Fruit fly (Drosophila melanogaster) whole organism, prepupa: Measurements from ENCODE around the gene AdoR.

ENCODE experiments used
- Blimp-1 ChIP-seq: fragments of 200-800 bp; sonication (Bioruptor generic); optimal IDR thresholded peaks from 3 replicates; lab custom pipeline; 2017; ENCODE audit warnings: missing biosample characterization, missing genetic modification characterization, mild to moderate bottlenecking, moderate library complexity, missing genetic modification reagents
- CG10631 ChIP-seq: fragments of 200-800 bp; sonication (Bioruptor generic); optimal IDR thresholded peaks from 2 replicates; lab custom pipeline; 2016; ENCODE audit warnings: missing biosample characterization, missing genetic modification characterization
- CG1621 ChIP-seq: fragments of 200-800 bp; sonication (Bioruptor generic); optimal IDR thresholded peaks from 3 replicates; lab custom pipeline; 2018; ENCODE audit warnings: missing biosample characterization, mild to moderate bottlenecking, missing genetic modification characterization
- CG3032 ChIP-seq: fragments of 200-800 bp; optimal IDR thresholded peaks from 2 replicates; lab custom pipeline; 2019; ENCODE audit warnings: missing biosample characterization, mild to moderate bottlenecking, missing genetic modification characterization, moderate library complexity
- CG31627 ChIP-seq: fragments of 200-800 bp; sonication (Bioruptor generic); optimal IDR thresholded peaks from 3 replicates; lab custom pipeline; 2016; ENCODE audit warnings: missing biosample characterization, missing genetic modification characterization
- CG34406 ChIP-seq: fragments of 200-800 bp; sonication (Bioruptor generic); optimal IDR thresholded peaks from 3 replicates; lab custom pipeline; 2016; ENCODE audit warnings: missing biosample characterization, missing genetic modification characterization
- CG3919 ChIP-seq: fragments of 200-800 bp; sonication (Bioruptor generic); optimal IDR thresholded peaks from 3 replicates; lab custom pipeline; 2016; ENCODE audit warnings: missing biosample characterization, missing genetic modification characterization
- CG4318 ChIP-seq: fragments of 200-800 bp; sonication (Bioruptor generic); optimal IDR thresholded peaks from 3 replicates; lab custom pipeline; 2017; ENCODE audit warnings: missing biosample characterization, mild to moderate bottlenecking, missing genetic modification characterization
- CG6163 ChIP-seq: fragments of 200-800 bp; sonication (Bioruptor generic); IDR thresholded peaks from 3 replicates; pipeline ENCODE4 v1.3.6; 2022; ENCODE audit warnings: missing biosample characterization, missing genetic modification characterization
- CG6276 ChIP-seq: fragments of 200-800 bp; sonication (Bioruptor generic); optimal IDR thresholded peaks from 2 replicates; lab custom pipeline; 2017; ENCODE audit warnings: missing biosample characterization, mild to moderate bottlenecking, missing genetic modification characterization
- CG6792 ChIP-seq: fragments of 200-800 bp; sonication (Bioruptor generic); optimal IDR thresholded peaks from 3 replicates; lab custom pipeline; 2016; ENCODE audit warnings: missing biosample characterization, missing genetic modification characterization
- CG6808 ChIP-seq: fragments of 200-800 bp; sonication (Bioruptor generic); optimal IDR thresholded peaks from 3 replicates; lab custom pipeline; 2017; ENCODE audit warnings: missing biosample characterization, missing genetic modification characterization, mild to moderate bottlenecking, moderate library complexity, missing genetic modification reagents
- CG6854 ChIP-seq: fragments of 200-800 bp; sonication (Bioruptor generic); optimal IDR thresholded peaks from 2 replicates; lab custom pipeline; 2017; ENCODE audit warnings: missing biosample characterization, mild to moderate bottlenecking, missing genetic modification characterization
- CG7368 ChIP-seq: fragments of 200-800 bp; sonication (Bioruptor generic); optimal IDR thresholded peaks from 3 replicates; lab custom pipeline; 2016; ENCODE audit warnings: missing biosample characterization, missing genetic modification characterization
- CG9139 ChIP-seq: fragments of 200-800 bp; sonication (Bioruptor generic); optimal IDR thresholded peaks from 3 replicates; lab custom pipeline; 2017; ENCODE audit warnings: missing biosample characterization, mild to moderate bottlenecking, missing genetic modification characterization
- Eip78C ChIP-seq: fragments of 200-800 bp; sonication (Bioruptor generic); peaks from one replicate; lab custom pipeline; 2016; ENCODE audit warnings: missing biosample characterization, missing genetic modification characterization
- Eip93F ChIP-seq: fragments of 200-800 bp; sonication (Bioruptor generic); optimal IDR thresholded peaks from 2 replicates; lab custom pipeline; 2016; ENCODE audit warnings: missing biosample characterization, mild to moderate bottlenecking, missing genetic modification characterization
- Ets96B ChIP-seq: fragments of 200-800 bp; optimal IDR thresholded peaks from 2 replicates; lab custom pipeline; 2019; ENCODE audit warnings: missing biosample characterization, mild to moderate bottlenecking, missing genetic modification characterization, moderate library complexity
- Gug ChIP-seq: fragments of 200-800 bp; sonication (Bioruptor generic); IDR thresholded peaks from 2 replicates; pipeline ENCODE4 v1.3.6; 2022; ENCODE audit warnings: missing biosample characterization, missing genetic modification characterization
- Hr39 ChIP-seq: fragments of 200-800 bp; sonication (Bioruptor generic); optimal IDR thresholded peaks from 2 replicates; lab custom pipeline; 2016; ENCODE audit warnings: missing biosample characterization, missing genetic modification characterization
- Hr4 ChIP-seq: fragments of 200-800 bp; sonication (Bioruptor generic); optimal IDR thresholded peaks from 3 replicates; lab custom pipeline; 2016; ENCODE audit warnings: missing biosample characterization, missing genetic modification characterization
- Lpt ChIP-seq: fragments of 200-800 bp; sonication (Bioruptor generic); optimal IDR thresholded peaks from 3 replicates; lab custom pipeline; 2016; ENCODE audit warnings: missing biosample characterization, missing genetic modification characterization
- Met ChIP-seq: fragments of 200-800 bp; sonication (Bioruptor generic); optimal IDR thresholded peaks from 3 replicates; lab custom pipeline; 2016; ENCODE audit warnings: missing biosample characterization, missing genetic modification characterization
- Smox ChIP-seq: fragments of 200-800 bp; sonication (Bioruptor generic); optimal IDR thresholded peaks from 3 replicates; lab custom pipeline; 2016; ENCODE audit warnings: missing biosample characterization, missing genetic modification characterization
- Sox102F ChIP-seq: fragments of 200-800 bp; sonication (Bioruptor generic); optimal IDR thresholded peaks from 2 replicates; lab custom pipeline; 2016; ENCODE audit warnings: missing biosample characterization, mild to moderate bottlenecking, missing genetic modification characterization
- Sox14 ChIP-seq: fragments of 200-800 bp; sonication (Bioruptor generic); optimal IDR thresholded peaks from 3 replicates; lab custom pipeline; 2016; ENCODE audit warnings: missing biosample characterization, missing genetic modification characterization
- Sox15 ChIP-seq: fragments of 200-800 bp; sonication (Bioruptor generic); optimal IDR thresholded peaks from 3 replicates; lab custom pipeline; 2016; ENCODE audit warnings: missing biosample characterization, missing genetic modification characterization
- eg ChIP-seq: fragments of 200-800 bp; sonication (Bioruptor generic); IDR thresholded peaks from 3 replicates; pipeline ENCODE4 v1.3.6; 2022; ENCODE audit warnings: missing biosample characterization, missing genetic modification characterization
- esn ChIP-seq: fragments of 200-800 bp; sonication (Bioruptor generic); optimal IDR thresholded peaks from 2 replicates; lab custom pipeline; 2016; ENCODE audit warnings: missing biosample characterization, mild to moderate bottlenecking, missing genetic modification characterization, moderate library complexity
- fd85E ChIP-seq: fragments of 200-800 bp; sonication (Bioruptor generic); optimal IDR thresholded peaks from 3 replicates; lab custom pipeline; 2016; ENCODE audit warnings: missing biosample characterization, missing genetic modification characterization
- fkh ChIP-seq: fragments of 200-800 bp; sonication (Bioruptor generic); optimal IDR thresholded peaks from 3 replicates; lab custom pipeline; 2017; ENCODE audit warnings: missing biosample characterization, mild to moderate bottlenecking, missing genetic modification characterization, moderate library complexity
- lz ChIP-seq: fragments of 200-800 bp; sonication (Bioruptor generic); optimal IDR thresholded peaks from 3 replicates; lab custom pipeline; 2016; ENCODE audit warnings: missing biosample characterization, missing genetic modification characterization
- net ChIP-seq: fragments of 200-800 bp; sonication (Bioruptor generic); optimal IDR thresholded peaks from 3 replicates; lab custom pipeline; 2016; ENCODE audit warnings: missing biosample characterization, missing genetic modification characterization
- pdm3 ChIP-seq: fragments of 200-800 bp; sonication (Bioruptor generic); optimal IDR thresholded peaks from 3 replicates; lab custom pipeline; 2016; ENCODE audit warnings: missing biosample characterization, missing genetic modification characterization
- spab ChIP-seq: fragments of 200-800 bp; sonication (Bioruptor generic); optimal IDR thresholded peaks from 2 replicates; lab custom pipeline; 2017; ENCODE audit warnings: missing biosample characterization, mild to moderate bottlenecking, missing genetic modification characterization, missing genetic modification reagents
- ss ChIP-seq, 2 experiments: fragments of 200-800 bp; sonication (Bioruptor generic); optimal IDR thresholded peaks; 2 replicates in 1 of 2; 3 replicates in 1 of 2; lab custom pipeline; 2017 to 2018; ENCODE audit warnings: mild to moderate bottlenecking in 2 of 2, missing biosample characterization in 2 of 2, missing genetic modification characterization in 2 of 2, moderate library complexity in 1 of 2
- svp ChIP-seq: fragments of 200-800 bp; sonication (Bioruptor generic); peaks from one replicate; lab custom pipeline; 2016; ENCODE audit warnings: missing biosample characterization, missing genetic modification characterization
- topi ChIP-seq: fragments of 200-800 bp; sonication (Bioruptor generic); optimal IDR thresholded peaks from 3 replicates; lab custom pipeline; 2016; ENCODE audit warnings: missing biosample characterization, missing genetic modification characterization
- vri ChIP-seq: fragments of 200-800 bp; sonication (Bioruptor generic); optimal IDR thresholded peaks from 3 replicates; lab custom pipeline; 2016; ENCODE audit warnings: missing biosample characterization, mild to moderate bottlenecking, missing genetic modification characterization

The AdoR gene

dm6 chr3R:30106562-30106961, 42.8 kb downstream of the AdoR start:
- TF ChIP-seq Eip78C (GFP tag; lab: Kevin White, UChicago) (peak; percentile 44), spab (GFP tag; lab: Kevin White, UChicago) (no peak), fkh (peak; percentile 56), esn (GFP tag; lab: Kevin White, UChicago) (no peak), svp (GFP tag; lab: Kevin White, UChicago) (peak; percentile 93)
- TF ChIP-seq, all 60 proteins: peak for 3

- TF ChIP-seq eg (GFP tag; lab: Robert Waterston, UW) (0 out of 3 replicates have a peak, but pooled peaks have one; percentile 18), CG10631 (no peak), Hr4 (GFP tag; lab: Kevin White, UChicago) (no peak), CG6276 (GFP tag; lab: Kevin White, UChicago) (no peak), vri (no peak), Smox (GFP tag; lab: Kevin White, UChicago) (no peak)
Measured at dm6 chr3R:30105808-30106207, 43.6 kb downstream of the AdoR start.

dm6 chr3R:30104912-30105510, 44.4 kb downstream of the AdoR start:
- TF ChIP-seq svp (GFP tag; lab: Kevin White, UChicago): peak; percentile 30
- no peak for TF ChIP-seq CG6792 (GFP tag; lab: Kevin White, UChicago)
- no peak for TF ChIP-seq spab (GFP tag; lab: Kevin White, UChicago)
- TF ChIP-seq CG6163: no peak
- TF ChIP-seq vri: peak; percentile 74
- no peak for TF ChIP-seq CG34406

- TF ChIP-seq Smox (GFP tag; lab: Kevin White, UChicago) (no peak), CG6163 (peak; percentile 32; the same call in 1 of the 3 replicates), svp (GFP tag; lab: Kevin White, UChicago) (peak; percentile 97), ss (GFP tag; optimal IDR thresholded peaks at IDR 0.05; lab: Kevin White, UChicago) (no peak), CG1621 (peak; percentile 40), Eip78C (GFP tag; lab: Kevin White, UChicago) (peak; percentile 73), CG7368 (GFP tag; lab: Kevin White, UChicago) (no peak), vri (peak; percentile 84), CG3919 (peak; percentile 18), esn (GFP tag; lab: Kevin White, UChicago) (peak; percentile 11), Sox14 (GFP tag; lab: Kevin White, UChicago) (no peak), fkh (peak; percentile 21)
Measured at dm6 chr3R:30102806-30103619, 46.4 kb downstream of the AdoR start.

dm6 chr3R:30101389-30101935, 47.9 kb downstream of the AdoR start:
- peak; percentile 6 for TF ChIP-seq Sox15
- TF ChIP-seq CG6808 (GFP tag; lab: Kevin White, UChicago): no peak
- peak; percentile 7 for TF ChIP-seq CG4318
- no peak for TF ChIP-seq CG6854 (GFP tag; lab: Kevin White, UChicago)
- TF ChIP-seq CG7368 (GFP tag; lab: Kevin White, UChicago): no peak
- peak; percentile 18 for TF ChIP-seq CG3032 (tag; lab: Kevin White, UChicago)
- no peak for TF ChIP-seq Lpt (GFP tag; lab: Kevin White, UChicago)
- no peak for TF ChIP-seq Eip93F (GFP tag; lab: Kevin White, UChicago)
- peak; percentile 46 for TF ChIP-seq pdm3
- no peak for TF ChIP-seq esn (GFP tag; lab: Kevin White, UChicago)
- TF ChIP-seq CG3919: no peak
- TF ChIP-seq Smox (GFP tag; lab: Kevin White, UChicago): no peak
- peak; percentile 38; the same call in 1 of the 2 replicates for TF ChIP-seq Gug
- TF ChIP-seq Sox102F (GFP tag; lab: Kevin White, UChicago): no peak
- no peak for TF ChIP-seq CG9139 (GFP tag; lab: Kevin White, UChicago)
- TF ChIP-seq Hr39 (GFP tag; lab: Kevin White, UChicago): peak; percentile 47
- TF ChIP-seq spab (GFP tag; lab: Kevin White, UChicago): no peak
- peak; percentile 43 for TF ChIP-seq Hr4 (GFP tag; lab: Kevin White, UChicago)
- peak; percentile 21 for TF ChIP-seq CG1621
- TF ChIP-seq Blimp-1 (GFP tag; lab: Kevin White, UChicago): no peak
- TF ChIP-seq topi (GFP tag; lab: Kevin White, UChicago): no peak
- no peak for TF ChIP-seq CG10631
- TF ChIP-seq fd85E (GFP tag; lab: Kevin White, UChicago): no peak
- TF ChIP-seq net (GFP tag; lab: Kevin White, UChicago): no peak
- TF ChIP-seq lz (GFP tag; lab: Kevin White, UChicago): no peak
- TF ChIP-seq Met (GFP tag; lab: Kevin White, UChicago): peak; percentile 51
- peak; percentile 31 for TF ChIP-seq CG31627 (GFP tag; lab: Kevin White, UChicago)
- peak; percentile 27 for TF ChIP-seq Ets96B (tag; lab: Kevin White, UChicago)
